Fruit fly (Drosophila melanogaster): Measurements from ENCODE around the gene emei.

emei gene

DNA sequence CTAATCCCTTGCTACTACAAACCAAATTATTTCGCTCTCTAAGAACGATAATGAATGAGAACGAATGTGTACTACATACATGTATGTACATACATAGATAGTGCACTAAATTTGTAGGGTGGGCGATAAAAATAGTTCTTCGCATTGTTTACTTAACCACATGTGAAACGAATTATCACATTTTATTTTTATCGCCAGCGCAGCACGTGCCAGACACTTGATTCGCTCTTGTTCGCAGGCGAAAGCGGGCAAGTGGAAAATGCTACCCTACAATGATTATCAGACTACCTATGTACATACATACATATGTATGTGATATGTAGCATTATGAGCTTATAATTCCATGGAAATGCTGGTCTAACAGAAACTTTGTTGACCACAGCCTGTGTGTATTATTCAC is 23.7 kb upstream of the emei start (continued):
- TF ChIP-seq CTCF (GFP tag; optimal IDR thresholded peaks at IDR 0.05) (no peak), cwo (GFP tag; optimal IDR thresholded peaks at IDR 0.05) (peak; percentile 98), CG15479 (GFP tag; optimal IDR thresholded peaks at IDR 0.05) (peak; percentile 48), CG31224 (GFP tag; IDR thresholded peaks at IDR 0.05) (no peak), Optix (GFP tag; IDR thresholded peaks at IDR 0.05) (no peak), ab (GFP tag; optimal IDR thresholded peaks at IDR 0.05) (no peak), CG3838 (GFP tag; optimal IDR thresholded peaks at IDR 0.05) (no peak), ind (GFP tag; optimal IDR thresholded peaks at IDR 0.05) (no peak), Nf-YB (GFP tag; optimal IDR thresholded peaks at IDR 0.05) (no peak), Ptx1 (GFP tag; IDR thresholded peaks at IDR 0.05) (no peak), pum (GFP tag; optimal IDR thresholded peaks at IDR 0.05) (no peak), CG2712 (tag; optimal IDR thresholded peaks at IDR 0.05) (no peak), fd64A (GFP tag; optimal IDR thresholded peaks at IDR 0.05) (peak; percentile 42), CG13424 (tag; optimal IDR thresholded peaks at IDR 0.05) (no peak), CG6813 (GFP tag; optimal IDR thresholded peaks at IDR 0.05) (peak; percentile 41), zf30C (GFP tag; optimal IDR thresholded peaks at IDR 0.05) (no peak), fru (optimal IDR thresholded peaks at IDR 0.05) (no peak), twi (tag; optimal IDR thresholded peaks at IDR 0.05) (peak; percentile 80), HLH4C (GFP tag; IDR thresholded peaks at IDR 0.05; ENCODE audit: partially characterized antibody) (no peak), kah (GFP tag; optimal IDR thresholded peaks at IDR 0.05) (peak; percentile 84), sob (GFP tag; IDR thresholded peaks at IDR 0.05) (no peak), crc (GFP tag; optimal IDR thresholded peaks at IDR 0.05) (no peak), Bteb2 (GFP tag; optimal IDR thresholded peaks at IDR 0.05) (no peak), Trl (optimal IDR thresholded peaks at IDR 0.05) (no peak), Trl (GFP tag; optimal IDR thresholded peaks at IDR 0.05) (no peak), zfh1 (GFP tag; IDR thresholded peaks at IDR 0.05) (no peak), CG7372 (GFP tag; IDR thresholded peaks at IDR 0.05) (no peak), pros (GFP tag; optimal IDR thresholded peaks at IDR 0.05) (peak; percentile 7), Sox102F (GFP tag; optimal IDR thresholded peaks at IDR 0.05) (no peak), CG34376 (GFP tag; optimal IDR thresholded peaks at IDR 0.05) (peak; percentile 42), CG1233 (GFP tag; optimal IDR thresholded peaks at IDR 0.05) (no peak), Hey (tag; optimal IDR thresholded peaks at IDR 0.05) (peak; percentile 99), klu (GFP tag; IDR thresholded peaks at IDR 0.05) (no peak), CG18476 (GFP tag; optimal IDR thresholded peaks at IDR 0.05) (no peak), CG13123 (GFP tag; optimal IDR thresholded peaks at IDR 0.05) (no peak), Max (GFP tag; optimal IDR thresholded peaks at IDR 0.05) (no peak), fd3F (GFP tag; optimal IDR thresholded peaks at IDR 0.05) (peak; percentile 4), CG14965 (GFP tag; optimal IDR thresholded peaks at IDR 0.05; ENCODE audit: borderline replicate concordance) (no peak), ara (GFP tag; IDR thresholded peaks at IDR 0.05) (no peak), CG10321 (GFP tag; IDR thresholded peaks at IDR 0.05) (no peak), CG7556 (GFP tag; optimal IDR thresholded peaks at IDR 0.05) (no peak), pan (optimal IDR thresholded peaks at IDR 0.05) (no peak), pan (GFP tag; optimal IDR thresholded peaks at IDR 0.05 in 1 of 2, IDR thresholded peaks at IDR 0.05 in 1 of 2) (no peak), CG34422 (GFP tag; IDR thresholded peaks at IDR 0.05) (0 out of 3 replicates have a peak, but pooled peaks have one; percentile 30), scrt (GFP tag; optimal IDR thresholded peaks at IDR 0.05) (no peak), Dek (tag; optimal IDR thresholded peaks at IDR 0.05) (no peak), lab (GFP tag; optimal IDR thresholded peaks at IDR 0.05) (peak; percentile 28), Deaf1 (tag; optimal IDR thresholded peaks at IDR 0.05) (no peak), gro (GFP tag; optimal IDR thresholded peaks at IDR 0.05) (no peak), CG2199 (GFP tag; IDR thresholded peaks at IDR 0.05) (0 out of 3 replicates have a peak, but pooled peaks have one; percentile 23), Med (GFP tag) (peak; percentile 54), CG2116 (GFP tag; optimal IDR thresholded peaks at IDR 0.05) (no peak), CG10267 (tag; optimal IDR thresholded peaks at IDR 0.05) (no peak)
